Fruit fly (Drosophila melanogaster) Kc167 (cell line): Measurements from ENCODE around the gene CG4194.

Source experiments
- Myc ChIP-seq: fragments of >200 bp; optimal IDR thresholded peaks from 2 replicates; lab custom pipeline; 2017; ENCODE audit warnings: missing external identifiers
- Sin3A ChIP-seq: fragments of >200 bp; optimal IDR thresholded peaks from 2 replicates; lab custom pipeline; 2018; ENCODE audit warnings: missing external identifiers
- h ChIP-seq: fragments of >200 bp; optimal IDR thresholded peaks from 3 replicates; lab custom pipeline; 2018; ENCODE audit warnings: missing external identifiers
- insv ChIP-seq: fragments of >200 bp; optimal IDR thresholded peaks from 3 replicates; lab custom pipeline; 2018; ENCODE audit warnings: missing external identifiers
- psq ChIP-seq: fragments of >200 bp; optimal IDR thresholded peaks from 2 replicates; lab custom pipeline; 2017; ENCODE audit warnings: missing external identifiers
- ttk ChIP-seq: sonication (Bioruptor generic); optimal IDR thresholded peaks from 2 replicates; lab custom pipeline; 2017; ENCODE audit warnings: missing external identifiers

CG4194 gene

DNA sequence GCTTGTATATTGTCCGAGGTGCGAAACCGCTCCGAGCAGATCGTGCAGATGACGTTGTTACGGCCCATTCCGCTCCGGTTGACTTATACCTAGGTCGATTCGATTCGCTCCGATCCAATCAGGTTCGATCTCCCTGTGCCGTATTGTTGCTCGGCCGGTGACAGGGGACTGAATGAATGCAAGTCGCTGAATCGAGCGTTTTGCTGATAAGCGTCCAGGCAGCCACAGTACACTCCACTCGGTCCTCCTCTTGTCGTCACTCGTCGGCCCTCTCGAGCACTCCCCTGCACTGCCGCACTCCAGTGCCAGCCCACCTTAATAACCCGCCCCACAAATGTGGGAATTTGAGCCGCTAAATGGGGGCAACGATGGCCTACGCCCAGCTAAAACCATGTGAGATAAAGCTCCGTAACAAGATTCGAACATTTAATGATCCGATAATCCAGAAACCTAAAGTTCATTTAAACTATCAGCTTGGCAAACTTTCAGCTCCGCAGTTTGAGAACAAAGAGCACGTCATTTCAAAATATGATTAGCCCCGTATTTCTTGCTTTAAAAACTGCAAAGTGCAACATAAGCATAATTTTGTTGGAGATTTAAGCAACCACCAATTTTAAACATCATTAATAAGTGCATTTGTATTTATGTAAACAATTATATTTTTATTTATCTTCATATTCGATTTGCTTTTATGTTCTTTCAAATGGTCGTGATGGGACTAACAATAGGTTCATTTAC lies 24.6 kb upstream of the CG4194 start, which contains the start of gene CG4325:
TSS of gene CG4325 (minus strand) at position 159 of the 738 bp plus-strand sequence.
- TF ChIP-seq insv, result no peak
- TF ChIP-seq h (lab: Kevin White, UChicago), result no peak
- no peak for TF ChIP-seq Myc (lab: Kevin White, UChicago)
- TF ChIP-seq ttk, result no peak
- TF ChIP-seq psq (lab: Kevin White, UChicago), result no peak
- TF ChIP-seq Sin3A (lab: Kevin White, UChicago), result no peak

- TF ChIP-seq Sin3A (lab: Kevin White, UChicago) (no peak), Myc (lab: Kevin White, UChicago) (no peak), h (lab: Kevin White, UChicago) (no peak), psq (lab: Kevin White, UChicago) (no peak), insv (no peak), ttk (no peak)
These were observed 19.4 kb upstream of the CG4194 start for dm6 chrX:2048778-2049686.

- no peak for TF ChIP-seq psq (lab: Kevin White, UChicago)
- no peak for TF ChIP-seq h (lab: Kevin White, UChicago)
- no peak for TF ChIP-seq Myc (lab: Kevin White, UChicago)
- no peak for TF ChIP-seq Sin3A (lab: Kevin White, UChicago)
- TF ChIP-seq insv, result no peak
- TF ChIP-seq ttk, result no peak
These were observed 18.1 kb upstream of the CG4194 start, which contains the start of gene moody for dm6 chrX:2050070-2050899. Gene moody (minus strand): TSS chrX:2050120.

DNA sequence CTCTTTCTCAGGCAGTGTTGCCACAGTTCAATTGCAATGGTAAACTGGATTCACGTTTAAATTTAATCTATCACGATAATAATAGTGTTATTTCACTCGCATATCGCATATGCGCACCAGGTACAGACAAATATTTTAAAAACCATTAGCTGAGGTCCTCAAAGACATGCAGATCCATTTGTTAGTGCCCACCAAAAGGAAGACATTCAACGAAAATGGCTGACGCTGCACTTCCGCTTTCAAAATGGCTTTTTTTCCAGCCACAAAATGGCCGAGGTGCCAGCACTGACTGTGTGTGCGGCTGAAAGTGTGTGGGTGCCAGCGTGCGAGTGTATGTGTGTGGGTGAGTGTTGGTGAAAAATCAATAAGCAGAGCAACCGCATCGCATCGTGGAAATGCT lies 7.3 kb upstream of the CG4194 start:
- no peak for TF ChIP-seq ttk
- no peak for TF ChIP-seq psq (lab: Kevin White, UChicago)
- TF ChIP-seq Sin3A (lab: Kevin White, UChicago), result no peak
- TF ChIP-seq h (lab: Kevin White, UChicago), result no peak
- TF ChIP-seq Myc (lab: Kevin White, UChicago), result no peak
- TF ChIP-seq insv, result no peak

dm6 chrX:2061849-2062248 lies 6.5 kb upstream of the CG4194 start, which contains the start of gene Sik2:
Gene Sik2 (minus strand): TSS chrX:2061915.
- no peak for TF ChIP-seq h (lab: Kevin White, UChicago)
- no peak for TF ChIP-seq insv
- no peak for TF ChIP-seq psq (lab: Kevin White, UChicago)
- TF ChIP-seq Myc (lab: Kevin White, UChicago), result no peak
- no peak for TF ChIP-seq ttk
- no peak for TF ChIP-seq Sin3A (lab: Kevin White, UChicago)

DNA sequence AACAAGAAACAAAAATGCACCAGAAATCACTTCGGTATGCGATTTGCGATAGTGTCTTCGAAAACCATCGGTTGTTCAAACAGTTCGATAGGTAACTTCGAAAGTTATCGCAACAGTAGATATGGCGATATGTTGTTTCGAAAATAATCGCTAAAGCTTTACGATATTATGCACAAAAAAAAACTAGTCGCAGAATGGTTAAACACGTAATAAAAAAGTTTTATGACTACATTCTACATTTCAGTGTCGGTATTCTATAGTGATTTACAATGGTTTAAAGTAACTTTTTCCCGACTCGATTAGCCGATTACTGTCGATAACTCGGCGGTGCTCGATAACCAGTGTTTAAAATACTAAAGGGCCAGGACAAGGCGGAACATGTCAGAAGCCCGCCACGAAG lies 3.3 kb upstream of the CG4194 start, which contains the start of gene CG4281:
TSS of gene CG4281 (minus strand) at position 70 of the 400 bp plus-strand sequence.
- TF ChIP-seq insv, result no peak
- TF ChIP-seq Sin3A (lab: Kevin White, UChicago), result no peak
- no peak for TF ChIP-seq ttk
- no peak for TF ChIP-seq Myc (lab: Kevin White, UChicago)
- TF ChIP-seq psq (lab: Kevin White, UChicago), result no peak
- TF ChIP-seq h (lab: Kevin White, UChicago), result no peak

dm6 chrX:2066259-2066658 lies 2.1 kb upstream of the CG4194 start, which contains the start of gene CG14054:
Gene CG14054 (minus strand): TSS chrX:2066359.
- TF ChIP-seq Myc (lab: Kevin White, UChicago) (no peak), insv (no peak), Sin3A (lab: Kevin White, UChicago) (no peak), h (lab: Kevin White, UChicago) (no peak), ttk (no peak), psq (lab: Kevin White, UChicago) (no peak)

DNA sequence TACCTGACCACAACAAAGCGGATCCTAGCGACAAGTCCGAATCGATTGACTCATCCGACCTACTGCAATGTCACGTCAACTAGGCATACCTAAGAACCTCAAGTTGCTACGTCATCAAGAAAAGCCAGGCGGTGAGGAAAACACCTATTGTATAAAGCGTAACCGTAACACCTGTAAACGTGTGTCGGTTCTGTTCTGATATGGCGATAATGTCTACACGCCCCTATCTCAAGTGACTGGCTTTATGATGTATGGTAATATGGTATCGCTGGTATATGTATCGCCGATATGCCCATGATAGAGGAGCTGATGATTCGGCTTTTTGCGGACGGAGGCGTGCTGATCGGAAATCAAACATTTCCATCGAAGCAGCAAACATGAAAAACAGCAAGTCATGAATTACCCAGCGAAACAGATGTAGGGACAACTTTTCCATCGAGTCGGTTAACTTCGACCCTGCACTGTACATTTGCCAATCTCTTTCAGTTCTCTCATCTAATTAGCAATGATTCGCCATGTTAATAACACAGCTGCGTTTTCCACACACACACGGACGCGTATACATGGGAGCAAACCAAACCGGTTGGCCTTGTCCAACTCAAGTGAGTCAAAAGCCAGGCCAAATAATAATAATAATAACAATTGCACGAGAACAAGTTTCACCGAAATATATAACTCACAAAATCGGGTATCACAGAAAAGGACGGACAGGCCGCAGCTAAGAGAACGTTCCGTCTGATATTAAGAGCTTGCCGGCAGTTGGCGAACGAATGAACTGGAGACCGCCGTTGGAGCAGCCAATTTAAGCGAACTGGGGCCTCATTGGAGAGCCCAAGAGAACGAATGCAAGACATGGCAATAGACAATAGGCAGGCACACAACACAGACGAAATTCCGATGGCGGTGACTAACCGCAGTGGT lies 1.7 kb downstream of the CG4194 start:
- TF ChIP-seq h (lab: Kevin White, UChicago) (no peak), ttk (no peak), Myc (lab: Kevin White, UChicago) (no peak), Sin3A (lab: Kevin White, UChicago) (no peak), psq (lab: Kevin White, UChicago) (no peak), insv (no peak)

dm6 chrX:2070708-2071063 lies 2.3 kb downstream of the CG4194 start:
- TF ChIP-seq ttk (no peak), psq (lab: Kevin White, UChicago) (no peak), h (lab: Kevin White, UChicago) (no peak), Myc (lab: Kevin White, UChicago) (no peak), Sin3A (lab: Kevin White, UChicago) (no peak), insv (no peak)
